Worm (Caenorhabditis elegans) whole organism, L4 larva: ENCODE measurements around the gene Y39A3CL.7.

Source experiments
- D1046.2 ChIP-seq: fragments of 200-800 bp; sonication (Bioruptor generic); IDR thresholded peaks from 2 replicates; pipeline ENCODE4 v1.3.6; 2022; ENCODE audit warnings: missing genetic modification characterization, missing compliant biosample characterization
- F37D6.2 ChIP-seq: sonication (generic microtip); optimal IDR thresholded peaks from 2 replicates; lab custom pipeline; 2016; ENCODE audit warnings: mild to moderate bottlenecking, missing genetic modification characterization, missing compliant biosample characterization
- F44E2.7 ChIP-seq: fragments of 200-800 bp; sonication (Bioruptor generic); IDR thresholded peaks from 2 replicates; pipeline ENCODE4 v2.1.2; 2022; ENCODE audit warnings: missing genetic modification characterization, missing compliant biosample characterization
- F49E8.2 ChIP-seq: sonication (generic microtip); optimal IDR thresholded peaks from 2 replicates; lab custom pipeline; 2016; ENCODE audit warnings: missing compliant biosample characterization, mild to moderate bottlenecking, missing genetic modification characterization, borderline replicate concordance
- R02D3.7 ChIP-seq: fragments of 150-350 bp; sonication (generic microtip); optimal IDR thresholded peaks from 3 replicates; lab custom pipeline; 2014; ENCODE audit warnings: missing biosample characterization, missing genetic modification characterization
- T26A8.4 ChIP-seq: fragments of 200-800 bp; sonication (Bioruptor generic); IDR thresholded peaks from 2 replicates; pipeline ENCODE4 v1.3.6; 2022; ENCODE audit warnings: missing genetic modification characterization, missing compliant biosample characterization
- Y48G9A.11 ChIP-seq: fragments of 200-800 bp; sonication (Bioruptor generic); IDR thresholded peaks from 2 replicates; pipeline ENCODE4 v1.3.6; 2022; ENCODE audit warnings: missing genetic modification reagents, missing genetic modification characterization, missing compliant biosample characterization
- aha-1 ChIP-seq: fragments of 150-350 bp; peaks from one replicate; lab custom pipeline; 2014; ENCODE audit warnings: missing biosample characterization, missing genetic modification characterization
- ceh-62 ChIP-seq: sonication (generic microtip); optimal IDR thresholded peaks from 2 replicates; lab custom pipeline; 2017; ENCODE audit warnings: missing biosample characterization, missing genetic modification characterization
- ceh-82 ChIP-seq: sonication (generic microtip); optimal IDR thresholded peaks from 2 replicates; lab custom pipeline; 2017; ENCODE audit warnings: missing biosample characterization, missing genetic modification characterization
- ces-1 ChIP-seq: fragments of 150-350 bp; sonication (generic microtip); optimal IDR thresholded peaks from 4 replicates; lab custom pipeline; 2014; ENCODE audit warnings: missing biosample characterization, missing genetic modification reagents, missing genetic modification characterization
- ctbp-1 ChIP-seq: fragments of 200-800 bp; sonication (Bioruptor generic); IDR thresholded peaks from 2 replicates; pipeline ENCODE4 v1.3.6; 2022; ENCODE audit warnings: missing genetic modification reagents, missing genetic modification characterization, missing compliant biosample characterization
- daf-19 ChIP-seq: fragments of 200-800 bp; sonication (Bioruptor generic); conservative IDR thresholded peaks from 2 replicates; pipeline ENCODE4 v1.3.6; 2022; ENCODE audit warnings: missing genetic modification characterization, missing compliant biosample characterization
- daf-8 ChIP-seq: fragments of 200-800 bp; sonication (Bioruptor generic); IDR thresholded peaks from 2 replicates; pipeline ENCODE4 v1.3.6; 2022; ENCODE audit warnings: missing genetic modification characterization, missing compliant biosample characterization
- dmd-8 ChIP-seq: fragments of 200-800 bp; sonication (Bioruptor generic); IDR thresholded peaks from 2 replicates; pipeline ENCODE4 v1.3.6; 2022; ENCODE audit warnings: missing genetic modification characterization, missing compliant biosample characterization
- dmd-9 ChIP-seq: fragments of 200-800 bp; sonication (Bioruptor generic); IDR thresholded peaks from 2 replicates; pipeline ENCODE4 v1.3.6; 2022; ENCODE audit warnings: missing genetic modification reagents, missing genetic modification characterization, missing compliant biosample characterization
- egl-27 ChIP-seq: sonication (generic microtip); optimal IDR thresholded peaks from 3 replicates; lab custom pipeline; 2017; ENCODE audit warnings: missing biosample characterization, missing genetic modification reagents, missing genetic modification characterization
- gei-8 ChIP-seq: fragments of 200-800 bp; sonication (Bioruptor generic); optimal IDR thresholded peaks from 2 replicates; lab custom pipeline; 2018; ENCODE audit warnings: mild to moderate bottlenecking, missing genetic modification characterization, missing compliant biosample characterization
- lin-1 ChIP-seq: fragments of 200-800 bp; sonication (Bioruptor generic); IDR thresholded peaks from 2 replicates; pipeline ENCODE4 v1.3.6; 2022; ENCODE audit warnings: missing genetic modification reagents, missing genetic modification characterization, missing compliant biosample characterization
- lin-13 ChIP-seq: fragments of 150-350 bp; optimal IDR thresholded peaks from 2 replicates; lab custom pipeline; 2014; ENCODE audit warnings: missing biosample characterization, missing genetic modification reagents, missing genetic modification characterization
- lin-15B ChIP-seq: fragments of 150-350 bp; sonication (generic microtip); optimal IDR thresholded peaks from 3 replicates; lab custom pipeline; 2014; ENCODE audit warnings: missing biosample characterization, missing genetic modification characterization
- lin-29 ChIP-seq: fragments of 200-800 bp; sonication (Bioruptor generic); IDR thresholded peaks from 2 replicates; pipeline ENCODE4 v1.3.6; 2022; ENCODE audit warnings: missing genetic modification reagents, missing genetic modification characterization, missing compliant biosample characterization
- lin-39 ChIP-seq: fragments of 150-350 bp; optimal IDR thresholded peaks from 2 replicates; lab custom pipeline; 2014; ENCODE audit warnings: missing biosample characterization, missing genetic modification reagents, missing genetic modification characterization
- lir-3 ChIP-seq: sonication (generic microtip); optimal IDR thresholded peaks from 2 replicates; lab custom pipeline; 2016; ENCODE audit warnings: mild to moderate bottlenecking, missing genetic modification characterization, missing compliant biosample characterization
- lsy-2 ChIP-seq, 2 experiments: fragments of 150-350 bp in 1 of 2; sonication (generic microtip) in 1 of 2; optimal IDR thresholded peaks; 2 replicates each; lab custom pipeline; 2014 to 2017; ENCODE audit warnings: missing biosample characterization in 2 of 2, missing genetic modification characterization in 2 of 2
- madf-5 ChIP-seq, 2 experiments: fragments of 200-800 bp; sonication (Bioruptor generic); IDR thresholded peaks; 2 replicates each; pipeline ENCODE4 v1.3.6; 2022; ENCODE audit warnings: missing compliant biosample characterization in 2 of 2, missing genetic modification characterization in 2 of 2
- madf-9 ChIP-seq: fragments of 200-800 bp; sonication (Bioruptor generic); conservative IDR thresholded peaks from 2 replicates; pipeline ENCODE4 v1.3.6; 2022; ENCODE audit warnings: missing genetic modification reagents, missing genetic modification characterization, missing compliant biosample characterization
- mep-1 ChIP-seq: fragments of 150-350 bp; sonication (generic microtip); optimal IDR thresholded peaks from 3 replicates; lab custom pipeline; 2014; ENCODE audit warnings: missing biosample characterization, missing genetic modification characterization
- mes-2 ChIP-seq: sonication (generic microtip); optimal IDR thresholded peaks from 2 replicates; lab custom pipeline; 2016; ENCODE audit warnings: missing genotype, mild to moderate bottlenecking, missing genetic modification characterization, missing compliant biosample characterization; ENCODE audit not compliant: poor library complexity, severe bottlenecking
- mxl-2 ChIP-seq: fragments of 200-800 bp; sonication (Bioruptor generic); conservative IDR thresholded peaks from 2 replicates; pipeline ENCODE4 v1.3.6; 2022; ENCODE audit warnings: missing genetic modification reagents, missing genetic modification characterization, missing compliant biosample characterization
- mxl-3 ChIP-seq: fragments of 200-800 bp; sonication (Bioruptor generic); optimal IDR thresholded peaks from 2 replicates; lab custom pipeline; 2018; ENCODE audit warnings: mild to moderate bottlenecking, missing genetic modification characterization, missing compliant biosample characterization
- nhr-10 ChIP-seq: fragments of 150-350 bp; optimal IDR thresholded peaks from 2 replicates; lab custom pipeline; 2014; ENCODE audit warnings: missing biosample characterization, missing genetic modification characterization
- nhr-11 ChIP-seq: fragments of 150-350 bp; optimal IDR thresholded peaks from 2 replicates; lab custom pipeline; 2014; ENCODE audit warnings: missing biosample characterization, missing genetic modification characterization
- nhr-237 ChIP-seq: sonication (generic microtip); optimal IDR thresholded peaks from 2 replicates; lab custom pipeline; 2017; ENCODE audit warnings: missing biosample characterization, missing genetic modification characterization
- nhr-25 ChIP-seq: sonication (generic microtip); optimal IDR thresholded peaks from 2 replicates; lab custom pipeline; 2017; ENCODE audit warnings: missing genetic modification characterization, mild to moderate bottlenecking, missing compliant biosample characterization, antibody characterized with exemption, moderate library complexity, borderline replicate concordance; ENCODE audit not compliant: insufficient read depth
- nhr-28 ChIP-seq: fragments of 150-350 bp; optimal IDR thresholded peaks from 2 replicates; lab custom pipeline; 2014; ENCODE audit warnings: missing biosample characterization, missing genetic modification characterization
- nhr-41 ChIP-seq: fragments of 200-800 bp; sonication (Bioruptor generic); IDR thresholded peaks from 2 replicates; pipeline ENCODE4 v1.3.6; 2022; ENCODE audit warnings: missing genetic modification reagents, missing genetic modification characterization, missing compliant biosample characterization
- nhr-48 ChIP-seq: sonication (generic microtip); optimal IDR thresholded peaks from 2 replicates; lab custom pipeline; 2016; ENCODE audit warnings: mild to moderate bottlenecking, missing genetic modification characterization, missing compliant biosample characterization
- nhr-6 ChIP-seq: fragments of 150-350 bp; optimal IDR thresholded peaks from 2 replicates; lab custom pipeline; 2014; ENCODE audit warnings: missing biosample characterization, missing genetic modification characterization
- nhr-77 ChIP-seq: fragments of 150-350 bp; optimal IDR thresholded peaks from 2 replicates; lab custom pipeline; 2014; ENCODE audit warnings: missing biosample characterization, missing genetic modification characterization
- pha-4 ChIP-seq, 2 experiments: fragments of 150-350 bp in 1 of 2; fragments of 200-800 bp in 1 of 2; sonication (Bioruptor generic) in 1 of 2; IDR thresholded peaks in 1 of 2; optimal IDR thresholded peaks in 1 of 2; 2 replicates each; pipeline versions ENCODE4 v1.3.6 to Lab custom; 2014 to 2022; ENCODE audit warnings: missing genetic modification characterization in 2 of 2, missing genetic modification reagents in 2 of 2, missing biosample characterization in 1 of 2, missing compliant biosample characterization in 1 of 2
- saeg-2 ChIP-seq: fragments of 200-800 bp; sonication (Bioruptor generic); IDR thresholded peaks from 2 replicates; pipeline ENCODE4 v1.3.6; 2022; ENCODE audit warnings: missing genetic modification reagents, missing genetic modification characterization, missing compliant biosample characterization
- skn-1 ChIP-seq: fragments of 150-350 bp; optimal IDR thresholded peaks from 2 replicates; lab custom pipeline; 2014; ENCODE audit warnings: missing biosample characterization, missing genetic modification characterization
- snpc-1.2 ChIP-seq: fragments of 200-800 bp; sonication (Bioruptor generic); IDR thresholded peaks from 2 replicates; pipeline ENCODE4 v1.3.6; 2022; ENCODE audit warnings: missing genetic modification reagents, missing genetic modification characterization, missing compliant biosample characterization
- tag-97 ChIP-seq: fragments of 200-800 bp; sonication (Bioruptor generic); IDR thresholded peaks from 2 replicates; pipeline ENCODE4 v1.3.6; 2022; ENCODE audit warnings: missing genetic modification characterization, missing compliant biosample characterization
- tra-1 ChIP-seq: fragments of 200-800 bp; sonication (Bioruptor generic); IDR thresholded peaks from 2 replicates; pipeline ENCODE4 v1.3.6; 2022; ENCODE audit warnings: missing genetic modification reagents, missing genetic modification characterization, missing compliant biosample characterization
- unc-62 ChIP-seq, 3 experiments: fragments of 150-350 bp in 1 of 3; sonication (generic microtip); optimal IDR thresholded peaks in 2 of 3; peaks in 1 of 3; 1 replicate in 1 of 3; 2 replicates in 2 of 3; lab custom pipeline; 2014 to 2017; ENCODE audit warnings: missing biosample characterization in 3 of 3, missing genetic modification characterization in 3 of 3, missing genetic modification reagents in 3 of 3, missing genotype in 1 of 3
- zfp-2 ChIP-seq: sonication (generic microtip); optimal IDR thresholded peaks from 2 replicates; lab custom pipeline; 2016; ENCODE audit warnings: mild to moderate bottlenecking, missing genetic modification characterization, missing compliant biosample characterization
- zfp-3 ChIP-seq: fragments of 200-800 bp; sonication (Bioruptor generic); conservative IDR thresholded peaks from 2 replicates; pipeline ENCODE4 v1.3.6; 2022; ENCODE audit warnings: missing genetic modification reagents, missing genetic modification characterization, missing compliant biosample characterization
- zip-2 ChIP-seq: fragments of 150-350 bp; optimal IDR thresholded peaks from 2 replicates; lab custom pipeline; 2014; ENCODE audit warnings: missing biosample characterization, missing genetic modification characterization
- ztf-7 ChIP-seq: fragments of 150-350 bp; optimal IDR thresholded peaks from 2 replicates; lab custom pipeline; 2014; ENCODE audit warnings: missing biosample characterization, missing genetic modification characterization

The Y39A3CL.7 gene

ce11 chrIII:1859532-1859931, 34.8 kb downstream of the Y39A3CL.7 start, which contains the start of gene ddp-1 (continued):
- TF ChIP-seq nhr-48 (tag; lab: Kevin White, UChicago) (peak; percentile 80), nhr-25 (tag; lab: Kevin White, UChicago) (peak; percentile 78), lir-3 (tag; lab: Kevin White, UChicago) (peak; percentile 35), mxl-2 (GFP tag; lab: Robert Waterston, UW) (no peak), nhr-11 (tag; lab: Kevin White, UChicago) (peak; percentile 69), mes-2 (tag; lab: Kevin White, UChicago) (peak; percentile 95), daf-19 (peak; percentile 83), snpc-1.2 (GFP tag; lab: Robert Waterston, UW) (peak; percentile 73; the same call in 1 of the 2 replicates), pha-4 (GFP tag; IDR thresholded peaks at IDR 0.05; lab: Robert Waterston, UW) (peak; percentile 87), pha-4 (tag; optimal IDR thresholded peaks at IDR 0.05; lab: Kevin White, UChicago) (peak; percentile 96), zfp-3 (peak; percentile 92), unc-62 (GFP tag; optimal IDR thresholded peaks at IDR 0.05 in 1 of 2; lab: Kevin White, UChicago) (no peak), unc-62 (tag; optimal IDR thresholded peaks at IDR 0.05; lab: Kevin White, UChicago) (no peak), dmd-9 (GFP tag; lab: Robert Waterston, UW) (peak; percentile 87), F44E2.7 (no peak), nhr-10 (tag; lab: Kevin White, UChicago) (no peak), F37D6.2 (peak; percentile 91), T26A8.4 (GFP tag; lab: Robert Waterston, UW) (peak; percentile 93), lin-13 (GFP tag; lab: Kevin White, UChicago) (peak; percentile 96), tra-1 (peak; percentile 63; the same call in 1 of the 2 replicates), nhr-6 (tag; lab: Kevin White, UChicago) (peak; percentile 89), skn-1 (no peak), ctbp-1 (GFP tag; lab: Robert Waterston, UW) (peak; percentile 91), mep-1 (tag; lab: Kevin White, UChicago) (peak; percentile 98), lin-1 (GFP tag; lab: Robert Waterston, UW) (0 out of 2 replicates have a peak, but pooled peaks have one; percentile 51), nhr-237 (no peak), ceh-82 (no peak), ztf-7 (tag; lab: Kevin White, UChicago) (peak; percentile 92), nhr-28 (tag; lab: Kevin White, UChicago) (peak; percentile 71), daf-8 (GFP tag; lab: Robert Waterston, UW) (no peak), mxl-3 (GFP tag; lab: Kevin White, UChicago) (peak; percentile 32), F49E8.2 (peak; percentile 92), D1046.2 (peak; percentile 86), tag-97 (GFP tag; lab: Robert Waterston, UW) (no peak), Y48G9A.11 (GFP tag; lab: Robert Waterston, UW) (peak; percentile 87), lin-29 (GFP tag; lab: Robert Waterston, UW) (peak; percentile 84), R02D3.7 (tag; lab: Kevin White, UChicago) (no peak), zip-2 (tag; lab: Kevin White, UChicago) (peak; percentile 78), ces-1 (GFP tag; lab: Kevin White, UChicago) (peak; percentile 75), madf-5 (GFP tag; IDR thresholded peaks at IDR 0.05; lab: Robert Waterston, UW) (no peak), aha-1 (tag; lab: Kevin White, UChicago) (peak; percentile 83), lin-39 (tag; lab: Kevin White, UChicago) (peak; percentile 81), dmd-8 (GFP tag; lab: Robert Waterston, UW) (peak; percentile 76; the same call in 1 of the 2 replicates), lsy-2 (tag; optimal IDR thresholded peaks at IDR 0.05; lab: Kevin White, UChicago) (peak; percentile 82 to 96), zfp-2 (tag; lab: Kevin White, UChicago) (peak; percentile 50), gei-8 (GFP tag; lab: Kevin White, UChicago) (no peak), nhr-77 (tag; lab: Kevin White, UChicago) (peak; percentile 95), ceh-62 (tag; lab: Kevin White, UChicago) (no peak), nhr-41 (GFP tag; lab: Robert Waterston, UW) (no peak), saeg-2 (peak; percentile 93), egl-27 (tag; lab: Kevin White, UChicago) (no peak), madf-9 (GFP tag; lab: Robert Waterston, UW) (peak; percentile 80; the same call in 1 of the 2 replicates), lin-15B (peak; percentile 82)
